Worm (Caenorhabditis elegans) whole organism, L2 larva: Measurements from ENCODE around the gene ccg-1.

ENCODE experiments used
- ama-1 ChIP-seq: fragments of 150-350 bp; optimal IDR thresholded peaks from 2 replicates; lab custom pipeline; 2018; ENCODE audit warnings: inconsistent platforms
- ceh-82 ChIP-seq: fragments of 150-350 bp; optimal IDR thresholded peaks from 2 replicates; lab custom pipeline; 2014; ENCODE audit warnings: missing biosample characterization, missing genetic modification characterization
- lin-13 ChIP-seq: fragments of 150-350 bp; optimal IDR thresholded peaks from 2 replicates; lab custom pipeline; 2014; ENCODE audit warnings: missing biosample characterization, missing genetic modification reagents, missing genetic modification characterization
- nhr-129 ChIP-seq: fragments of 150-350 bp; optimal IDR thresholded peaks from 2 replicates; lab custom pipeline; 2014; ENCODE audit warnings: missing biosample characterization, missing genetic modification characterization
- ztf-4 ChIP-seq: fragments of 150-350 bp; optimal IDR thresholded peaks from 2 replicates; lab custom pipeline; 2014; ENCODE audit warnings: missing biosample characterization, missing genetic modification characterization

DNA sequence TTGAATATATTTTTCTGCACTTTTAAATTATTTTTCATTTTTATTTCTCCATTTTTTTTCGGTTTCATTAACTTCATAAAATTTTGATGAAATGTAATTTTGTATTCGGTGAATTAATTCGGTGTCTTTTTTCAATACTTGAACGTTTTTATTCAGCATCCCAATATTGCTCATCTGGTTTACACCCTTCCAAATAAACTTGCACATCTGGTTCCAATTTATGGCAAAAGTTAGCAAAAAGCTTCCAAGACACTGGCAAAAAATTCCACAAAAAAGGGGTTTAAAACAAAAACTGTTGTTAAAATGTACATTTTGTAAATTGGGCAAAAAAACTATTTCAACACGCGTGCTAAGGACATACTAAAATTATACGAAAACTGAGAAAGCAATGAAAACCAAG lies 4.6 kb upstream of the ccg-1 start:
- TF ChIP-seq ztf-4 (tag; lab: Kevin White, UChicago) (no peak), nhr-129 (tag; lab: Kevin White, UChicago) (no peak), ama-1 (lab: Kevin White, UChicago) (no peak), ceh-82 (tag; lab: Kevin White, UChicago) (no peak), lin-13 (GFP tag; lab: Kevin White, UChicago) (no peak)
